Worm (Caenorhabditis elegans) whole organism, young adult: ENCODE measurements around the gene txt-9.

Experiments
- B0035.1 ChIP-seq: sonication (generic microtip); optimal IDR thresholded peaks from 2 replicates; lab custom pipeline; 2016; ENCODE audit warnings: missing genetic modification characterization, mild to moderate bottlenecking, missing compliant biosample characterization, missing genotype, missing genetic modification reagents
- B0336.3 ChIP-seq: fragments of 200-800 bp; sonication (Bioruptor generic); IDR thresholded peaks from 2 replicates; pipeline ENCODE4 v1.3.6; 2022; ENCODE audit warnings: missing genetic modification characterization, missing compliant biosample characterization
- D2030.7 ChIP-seq: fragments of 200-800 bp; sonication (Bioruptor generic); IDR thresholded peaks from 2 replicates; pipeline ENCODE4 v1.3.6; 2022; ENCODE audit warnings: missing genetic modification reagents, missing genetic modification characterization, missing compliant biosample characterization
- F39B2.1 ChIP-seq: fragments of 200-800 bp; sonication (Bioruptor generic); IDR thresholded peaks from 2 replicates; pipeline ENCODE4 v1.3.6; 2022; ENCODE audit warnings: missing genetic modification reagents, missing genetic modification characterization, missing compliant biosample characterization
- F49E8.2 ChIP-seq: sonication (generic microtip); optimal IDR thresholded peaks from 3 replicates; lab custom pipeline; 2017; ENCODE audit warnings: missing genetic modification characterization, mild to moderate bottlenecking, missing compliant biosample characterization, antibody characterized with exemption, moderate library complexity; ENCODE audit not compliant: insufficient read depth
- F57A8.1 ChIP-seq: fragments of 200-800 bp; sonication (Bioruptor generic); optimal IDR thresholded peaks from 2 replicates; lab custom pipeline; 2018; ENCODE audit warnings: mild to moderate bottlenecking, missing genetic modification characterization, moderate library complexity, missing compliant biosample characterization
- Y67H2A.10 ChIP-seq: fragments of 200-800 bp; sonication (Bioruptor generic); conservative IDR thresholded peaks from 2 replicates; pipeline ENCODE4 v1.3.6; 2022; ENCODE audit warnings: missing genetic modification reagents, missing genetic modification characterization, missing compliant biosample characterization
- Y79H2A.3 ChIP-seq: fragments of 200-800 bp; sonication (Bioruptor generic); conservative IDR thresholded peaks from 2 replicates; pipeline ENCODE4 v1.3.6; 2022; ENCODE audit warnings: missing genetic modification reagents, missing genetic modification characterization, missing compliant biosample characterization
- ama-1 ChIP-seq, 3 experiments: fragments of 150-350 bp in 1 of 3; sonication (generic microtip) in 2 of 3; optimal IDR thresholded peaks; 2 replicates each; lab custom pipeline; 2014 to 2018; ENCODE audit warnings: missing biosample characterization in 2 of 3, missing genetic modification characterization in 2 of 3, missing genetic modification reagents in 2 of 3
- aptf-2 ChIP-seq: fragments of 200-800 bp; sonication (Bioruptor generic); conservative IDR thresholded peaks from 2 replicates; pipeline ENCODE4 v1.3.6; 2022; ENCODE audit warnings: missing genetic modification reagents, missing genetic modification characterization, missing compliant biosample characterization
- aptf-3 ChIP-seq: fragments of 200-800 bp; sonication (Bioruptor generic); IDR thresholded peaks from 2 replicates; pipeline ENCODE4 v1.3.6; 2022; ENCODE audit warnings: missing genetic modification characterization, missing compliant biosample characterization
- athp-1 ChIP-seq: sonication (generic microtip); optimal IDR thresholded peaks from 2 replicates; lab custom pipeline; 2017; ENCODE audit warnings: mild to moderate bottlenecking, missing genetic modification characterization, missing compliant biosample characterization
- attf-3 ChIP-seq: fragments of 200-800 bp; sonication (Bioruptor generic); conservative IDR thresholded peaks from 2 replicates; pipeline ENCODE4 v1.3.6; 2022; ENCODE audit warnings: missing genetic modification reagents, missing genetic modification characterization, missing compliant biosample characterization
- attf-5 ChIP-seq: fragments of 200-800 bp; sonication (Bioruptor generic); optimal IDR thresholded peaks from 2 replicates; lab custom pipeline; 2018; ENCODE audit warnings: mild to moderate bottlenecking, missing genetic modification characterization, missing compliant biosample characterization
- bed-1 ChIP-seq: fragments of 200-800 bp; sonication (Bioruptor generic); IDR thresholded peaks from 2 replicates; pipeline ENCODE4 v1.3.6; 2022; ENCODE audit warnings: missing genetic modification reagents, missing genetic modification characterization, missing compliant biosample characterization
- bed-2 ChIP-seq: fragments of 200-800 bp; sonication (Bioruptor generic); IDR thresholded peaks from 2 replicates; pipeline ENCODE4 v1.3.6; 2022; ENCODE audit warnings: missing genetic modification reagents, missing genetic modification characterization, missing compliant biosample characterization
- ccch-3 ChIP-seq: fragments of 200-800 bp; sonication (Bioruptor generic); optimal IDR thresholded peaks from 2 replicates; lab custom pipeline; 2018; ENCODE audit warnings: mild to moderate bottlenecking, missing genetic modification characterization, missing compliant biosample characterization
- cebp-1 ChIP-seq, 2 experiments: fragments of 200-800 bp in 1 of 2; sonication (Bioruptor generic) in 1 of 2; sonication (generic microtip) in 1 of 2; IDR thresholded peaks in 1 of 2; optimal IDR thresholded peaks in 1 of 2; 2 replicates each; pipeline versions ENCODE4 v1.3.6 to Lab custom; 2017 to 2022; ENCODE audit warnings: missing compliant biosample characterization in 2 of 2, missing genetic modification characterization in 2 of 2, mild to moderate bottlenecking in 1 of 2, missing genetic modification reagents in 1 of 2, moderate library complexity in 1 of 2
- ceh-91 ChIP-seq: fragments of 200-800 bp; sonication (Bioruptor generic); IDR thresholded peaks from 2 replicates; pipeline ENCODE4 v1.3.6; 2022; ENCODE audit warnings: missing genetic modification reagents, missing genetic modification characterization, missing compliant biosample characterization
- dox-1 ChIP-seq: fragments of 200-800 bp; sonication (Bioruptor generic); IDR thresholded peaks from 2 replicates; pipeline ENCODE4 v1.3.6; 2022; ENCODE audit warnings: missing genetic modification reagents, missing genetic modification characterization, missing compliant biosample characterization
- gei-17 ChIP-seq: fragments of 200-800 bp; sonication (Bioruptor generic); optimal IDR thresholded peaks from 2 replicates; lab custom pipeline; 2018; ENCODE audit warnings: mild to moderate bottlenecking, missing genetic modification characterization, missing compliant biosample characterization
- hrde-1 ChIP-seq: sonication (generic microtip); optimal IDR thresholded peaks from 2 replicates; lab custom pipeline; 2016; ENCODE audit warnings: missing genetic modification characterization, mild to moderate bottlenecking, missing compliant biosample characterization, moderate library complexity, missing genotype, missing genetic modification reagents, borderline replicate concordance
- lin-54 ChIP-seq: fragments of 200-800 bp; sonication (Bioruptor generic); optimal IDR thresholded peaks from 2 replicates; lab custom pipeline; 2018; ENCODE audit warnings: mild to moderate bottlenecking, missing genetic modification characterization, missing compliant biosample characterization
- lir-1 ChIP-seq: fragments of 200-800 bp; sonication (Bioruptor generic); conservative IDR thresholded peaks from 2 replicates; pipeline ENCODE4 v1.3.6; 2022; ENCODE audit warnings: missing genetic modification reagents, missing genetic modification characterization, missing compliant biosample characterization
- madf-10 ChIP-seq: sonication (generic microtip); optimal IDR thresholded peaks from 2 replicates; lab custom pipeline; 2016; ENCODE audit warnings: mild to moderate bottlenecking, missing genetic modification characterization, missing compliant biosample characterization
- madf-8 ChIP-seq: fragments of 200-800 bp; sonication (Bioruptor generic); conservative IDR thresholded peaks from 2 replicates; pipeline ENCODE4 v1.3.6; 2022; ENCODE audit warnings: missing genetic modification reagents, missing genetic modification characterization, missing compliant biosample characterization
- mcd-1 ChIP-seq: fragments of 200-800 bp; sonication (Bioruptor generic); IDR thresholded peaks from 2 replicates; pipeline ENCODE4 v1.3.6; 2022; ENCODE audit warnings: missing genetic modification reagents, missing genetic modification characterization, missing compliant biosample characterization
- mxl-1 ChIP-seq: sonication (generic microtip); optimal IDR thresholded peaks from 2 replicates; lab custom pipeline; 2016; ENCODE audit warnings: missing genetic modification characterization, missing compliant biosample characterization
- nfya-1 ChIP-seq: sonication (generic microtip); optimal IDR thresholded peaks from 2 replicates; lab custom pipeline; 2017; ENCODE audit warnings: antibody characterized with exemption, missing compliant biosample characterization, missing genetic modification characterization, borderline replicate concordance; ENCODE audit not compliant: insufficient read depth
- nfya-2 ChIP-seq: fragments of 200-800 bp; sonication (Bioruptor generic); IDR thresholded peaks from 2 replicates; pipeline ENCODE4 v1.3.6; 2022; ENCODE audit warnings: missing genetic modification reagents, missing genetic modification characterization, missing compliant biosample characterization
- nhr-179 ChIP-seq: sonication (generic microtip); optimal IDR thresholded peaks from 2 replicates; lab custom pipeline; 2016; ENCODE audit warnings: mild to moderate bottlenecking, missing genetic modification characterization, missing compliant biosample characterization
- rec-8 ChIP-seq, 2 experiments: sonication (generic microtip); optimal IDR thresholded peaks; 2 replicates each; lab custom pipeline; 2016; ENCODE audit warnings: mild to moderate bottlenecking in 2 of 2, missing genetic modification characterization in 2 of 2, missing genetic modification reagents in 2 of 2, missing genotype in 2 of 2, missing biosample characterization in 1 of 2, missing compliant biosample characterization in 1 of 2, moderate library complexity in 1 of 2
- repo-1 ChIP-seq: sonication (generic microtip); optimal IDR thresholded peaks from 2 replicates; lab custom pipeline; 2017; ENCODE audit warnings: mild to moderate bottlenecking, missing genetic modification characterization, missing compliant biosample characterization
- sea-2 ChIP-seq: fragments of 200-800 bp; sonication (Bioruptor generic); IDR thresholded peaks from 2 replicates; pipeline ENCODE4 v1.3.6; 2022; ENCODE audit warnings: missing genetic modification characterization, missing compliant biosample characterization
- snpc-1.3 ChIP-seq: sonication (generic microtip); optimal IDR thresholded peaks from 2 replicates; lab custom pipeline; 2017; ENCODE audit warnings: missing genetic modification characterization, mild to moderate bottlenecking, missing compliant biosample characterization, antibody characterized with exemption, moderate library complexity, missing genotype, missing genetic modification reagents; ENCODE audit not compliant: insufficient read depth
- snpc-4 ChIP-seq, 5 experiments: fragments of 150-350 bp in 1 of 5; sonication (generic microtip) in 4 of 5; optimal IDR thresholded peaks; 2 replicates each; lab custom pipeline; 2014 to 2018; ENCODE audit warnings: missing genetic modification characterization in 5 of 5, missing biosample characterization in 3 of 5, antibody characterized with exemption in 2 of 5, mild to moderate bottlenecking in 2 of 5, missing compliant biosample characterization in 2 of 5, missing genotype in 2 of 5, moderate library complexity in 2 of 5, missing genetic modification reagents in 1 of 5
- sptf-2 ChIP-seq: fragments of 200-800 bp; sonication (Bioruptor generic); optimal IDR thresholded peaks from 2 replicates; lab custom pipeline; 2018; ENCODE audit warnings: mild to moderate bottlenecking, missing genetic modification characterization, missing compliant biosample characterization
- tbp1 ChIP-seq: fragments of 200-800 bp; sonication (Bioruptor generic); optimal IDR thresholded peaks from 2 replicates; lab custom pipeline; 2018; ENCODE audit warnings: mild to moderate bottlenecking, missing genetic modification characterization, missing compliant biosample characterization
- tbx-9 ChIP-seq: sonication (generic microtip); optimal IDR thresholded peaks from 2 replicates; lab custom pipeline; 2016; ENCODE audit warnings: borderline replicate concordance, missing genetic modification characterization, inconsistent platforms, missing compliant biosample characterization
- zfh-2 ChIP-seq: fragments of 200-800 bp; sonication (Bioruptor generic); conservative IDR thresholded peaks from 2 replicates; pipeline ENCODE4 v1.3.6; 2022; ENCODE audit warnings: missing genetic modification reagents, missing genetic modification characterization, missing compliant biosample characterization
- ztf-18 ChIP-seq: sonication (generic microtip); optimal IDR thresholded peaks from 2 replicates; lab custom pipeline; 2016; ENCODE audit warnings: missing genotype, mild to moderate bottlenecking, missing genetic modification characterization, missing compliant biosample characterization
- ztf-22 ChIP-seq: fragments of 200-800 bp; sonication (Bioruptor generic); optimal IDR thresholded peaks from 2 replicates; lab custom pipeline; 2018; ENCODE audit warnings: mild to moderate bottlenecking, missing genetic modification characterization, moderate library complexity, missing compliant biosample characterization
- ztf-25 ChIP-seq: fragments of 200-800 bp; sonication (Bioruptor generic); IDR thresholded peaks from 2 replicates; pipeline ENCODE4 v1.3.6; 2022; ENCODE audit warnings: missing genetic modification reagents, missing genetic modification characterization, missing compliant biosample characterization
- ztf-26 ChIP-seq: sonication (generic microtip); optimal IDR thresholded peaks from 2 replicates; lab custom pipeline; 2017; ENCODE audit warnings: missing genetic modification characterization, missing compliant biosample characterization
- ztf-6 ChIP-seq: fragments of 200-800 bp; sonication (Bioruptor generic); IDR thresholded peaks from 2 replicates; pipeline ENCODE4 v1.3.6; 2022; ENCODE audit warnings: missing genetic modification reagents, missing genetic modification characterization, missing compliant biosample characterization

txt-9 gene

ce11 chrII:5055129-5055666 is 30.4 kb upstream of the txt-9 start, which contains the start of the genes ify-1 and rpl-22 (continued):
- TF ChIP-seq ztf-26 (tag; lab: Kevin White, UChicago) (peak; percentile 26), aptf-2 (GFP tag; lab: Robert Waterston, UW) (no peak), ama-1 (optimal IDR thresholded peaks at IDR 0.05; lab: Kevin White, UChicago) (no peak), ama-1 (GFP tag; optimal IDR thresholded peaks at IDR 0.05; lab: Kevin White, UChicago) (no peak), attf-3 (GFP tag; lab: Robert Waterston, UW) (peak; percentile 65), ceh-91 (GFP tag; lab: Robert Waterston, UW) (peak; percentile 89), ztf-22 (GFP tag; lab: Kevin White, UChicago) (no peak), athp-1 (tag; lab: Kevin White, UChicago) (peak; percentile 73), dox-1 (GFP tag; lab: Robert Waterston, UW) (peak; percentile 88), bed-2 (GFP tag; lab: Robert Waterston, UW) (no peak), ccch-3 (GFP tag; lab: Kevin White, UChicago) (no peak), sea-2 (GFP tag; lab: Robert Waterston, UW) (no peak), ztf-6 (GFP tag; lab: Robert Waterston, UW) (no peak), mxl-1 (tag; lab: Kevin White, UChicago) (peak; percentile 37), nfya-2 (GFP tag; lab: Robert Waterston, UW) (no peak), lir-1 (GFP tag; lab: Robert Waterston, UW) (peak; percentile 39; the same call in 1 of the 2 replicates), madf-8 (GFP tag; lab: Robert Waterston, UW) (peak; percentile 71), repo-1 (tag; lab: Kevin White, UChicago) (no peak), rec-8 (tag; optimal IDR thresholded peaks at IDR 0.05; lab: Kevin White, UChicago) (no peak), hrde-1 (tag; lab: Kevin White, UChicago) (peak; percentile 45), attf-5 (GFP tag; lab: Kevin White, UChicago) (peak; percentile 86), ztf-18 (peak; percentile 63), bed-1 (no peak), mcd-1 (peak; percentile 98), Y67H2A.10 (GFP tag; lab: Robert Waterston, UW) (no peak), ztf-25 (GFP tag; lab: Robert Waterston, UW) (no peak), snpc-4 (GFP tag; optimal IDR thresholded peaks at IDR 0.05; lab: Kevin White, UChicago) (peak; percentile 78), snpc-4 (tag; optimal IDR thresholded peaks at IDR 0.05; lab: Kevin White, UChicago) (peak; percentile 89 to 92 (median 90)), B0035.1 (tag; lab: Kevin White, UChicago) (no peak), F49E8.2 (tag; lab: Kevin White, UChicago) (peak; percentile 93), lin-54 (peak; percentile 92), F57A8.1 (GFP tag; lab: Kevin White, UChicago) (no peak), aptf-3 (no peak), snpc-1.3 (tag; lab: Kevin White, UChicago) (peak; percentile 60), madf-10 (tag; lab: Kevin White, UChicago) (peak; percentile 56), B0336.3 (peak; percentile 68; the same call in 1 of the 2 replicates), tbx-9 (no peak), F39B2.1 (GFP tag; lab: Robert Waterston, UW) (no peak), sptf-2 (no peak), nfya-1 (tag; lab: Kevin White, UChicago) (no peak), Y79H2A.3 (GFP tag; lab: Robert Waterston, UW) (no peak), zfh-2 (GFP tag; lab: Robert Waterston, UW) (no peak), gei-17 (GFP tag; lab: Kevin White, UChicago) (no peak), D2030.7 (GFP tag; lab: Robert Waterston, UW) (peak; percentile 83), nhr-179 (tag; lab: Kevin White, UChicago) (no peak), tbp1 (GFP tag; lab: Kevin White, UChicago) (peak; percentile 73), cebp-1 (GFP tag; IDR thresholded peaks at IDR 0.05; lab: Robert Waterston, UW) (no peak), cebp-1 (tag; optimal IDR thresholded peaks at IDR 0.05; lab: Kevin White, UChicago) (peak; percentile 76)
